Worm (Caenorhabditis elegans) whole organism, L2 larva: ENCODE results near the gene lido-2.

Source experiments
- alr-1 ChIP-seq: fragments of 150-350 bp; optimal IDR thresholded peaks from 2 replicates; lab custom pipeline; 2014; ENCODE audit warnings: missing biosample characterization, missing genetic modification characterization
- aly-2 ChIP-seq: fragments of 150-350 bp; optimal IDR thresholded peaks from 2 replicates; lab custom pipeline; 2014; ENCODE audit warnings: missing biosample characterization, missing genetic modification characterization
- ama-1 ChIP-seq: fragments of 150-350 bp; optimal IDR thresholded peaks from 2 replicates; lab custom pipeline; 2018; ENCODE audit warnings: inconsistent platforms
- blmp-1 ChIP-seq: sonication (generic microtip); optimal IDR thresholded peaks from 2 replicates; lab custom pipeline; 2017; ENCODE audit warnings: missing genetic modification characterization, mild to moderate bottlenecking, missing compliant biosample characterization, antibody characterized with exemption, moderate library complexity; ENCODE audit not compliant: insufficient read depth
- fos-1 ChIP-seq: fragments of 150-350 bp; optimal IDR thresholded peaks from 2 replicates; lab custom pipeline; 2014; ENCODE audit warnings: missing biosample characterization, missing genetic modification characterization
- nhr-237 ChIP-seq: fragments of 150-350 bp; optimal IDR thresholded peaks from 2 replicates; lab custom pipeline; 2014; ENCODE audit warnings: missing biosample characterization, missing genetic modification characterization
- nhr-25 ChIP-seq: fragments of 150-350 bp; sonication (generic microtip); optimal IDR thresholded peaks from 3 replicates; lab custom pipeline; 2014; ENCODE audit warnings: missing biosample characterization, missing genetic modification characterization
- sem-4 ChIP-seq: fragments of 150-350 bp; optimal IDR thresholded peaks from 2 replicates; lab custom pipeline; 2014; ENCODE audit warnings: missing biosample characterization, missing genetic modification reagents, missing genetic modification characterization
- snpc-4 ChIP-seq: fragments of 150-350 bp; optimal IDR thresholded peaks from 2 replicates; lab custom pipeline; 2014; ENCODE audit warnings: missing biosample characterization, missing genetic modification characterization
- unc-39 ChIP-seq: fragments of 150-350 bp; optimal IDR thresholded peaks from 2 replicates; lab custom pipeline; 2014; ENCODE audit warnings: missing biosample characterization, missing genetic modification characterization
- unc-62 ChIP-seq: fragments of 150-350 bp; optimal IDR thresholded peaks from 2 replicates; lab custom pipeline; 2014; ENCODE audit warnings: missing biosample characterization, missing genetic modification reagents, missing genetic modification characterization
- ztf-11 ChIP-seq: sonication (generic microtip); optimal IDR thresholded peaks from 2 replicates; lab custom pipeline; 2017; ENCODE audit warnings: missing biosample characterization, missing genetic modification characterization

- TF ChIP-seq ztf-11 (tag; lab: Kevin White, UChicago) (no peak), nhr-25 (tag; lab: Kevin White, UChicago) (peak; percentile 33), alr-1 (tag; lab: Kevin White, UChicago) (no peak), nhr-237 (no peak), blmp-1 (tag; lab: Kevin White, UChicago) (peak; percentile 40), unc-39 (tag; lab: Kevin White, UChicago) (no peak), unc-62 (GFP tag; lab: Kevin White, UChicago) (no peak), aly-2 (tag; lab: Kevin White, UChicago) (no peak), ama-1 (lab: Kevin White, UChicago) (no peak), snpc-4 (no peak), sem-4 (tag; lab: Kevin White, UChicago) (no peak), fos-1 (tag; lab: Kevin White, UChicago) (peak; percentile 82)
Measured at ce11 chrX:17063749-17064252, 36.8 kb downstream of the lido-2 start.
